Worm (Caenorhabditis elegans) whole organism, L4 larva: ENCODE results near the gene F54A3.6.
"Not testable (repeated sequence)": the region's sequence is repeated elsewhere in the genome, so short reads cannot be mapped to it uniquely, and the experiment has no call there.

Experiments used
- T26A8.4 ChIP-seq: fragments of 200-800 bp; sonication (Bioruptor generic); IDR thresholded peaks from 2 replicates; pipeline ENCODE4 v1.3.6; 2022; ENCODE audit warnings: missing genetic modification characterization, missing compliant biosample characterization
- Y5F2A.4 ChIP-seq: fragments of 200-800 bp; sonication (Bioruptor generic); optimal IDR thresholded peaks from 2 replicates; lab custom pipeline; 2018; ENCODE audit warnings: mild to moderate bottlenecking, missing genetic modification characterization, missing compliant biosample characterization
- Y75B8A.6 ChIP-seq: fragments of 200-800 bp; sonication (Bioruptor generic); IDR thresholded peaks from 2 replicates; pipeline ENCODE4 v1.3.6; 2022; ENCODE audit warnings: missing genetic modification reagents, missing genetic modification characterization, missing compliant biosample characterization
- aha-1 ChIP-seq: fragments of 150-350 bp; peaks from one replicate; lab custom pipeline; 2014; ENCODE audit warnings: missing biosample characterization, missing genetic modification characterization
- ama-1 ChIP-seq: fragments of 150-350 bp; optimal IDR thresholded peaks from 2 replicates; lab custom pipeline; 2014; ENCODE audit warnings: inconsistent platforms, mixed read lengths
- ceh-28 ChIP-seq: fragments of 150-350 bp; optimal IDR thresholded peaks from 2 replicates; lab custom pipeline; 2014; ENCODE audit warnings: missing biosample characterization, missing genetic modification reagents, missing genetic modification characterization
- ceh-32 ChIP-seq: sonication (generic microtip); optimal IDR thresholded peaks from 2 replicates; lab custom pipeline; 2016; ENCODE audit warnings: mild to moderate bottlenecking, missing genetic modification characterization, missing compliant biosample characterization; ENCODE audit not compliant: poor library complexity
- ceh-44 ChIP-seq: fragments of 200-800 bp; sonication (Bioruptor generic); IDR thresholded peaks from 2 replicates; pipeline ENCODE4 v1.3.6; 2022; ENCODE audit warnings: missing genetic modification reagents, missing genetic modification characterization, missing compliant biosample characterization
- ceh-82 ChIP-seq: sonication (generic microtip); optimal IDR thresholded peaks from 2 replicates; lab custom pipeline; 2017; ENCODE audit warnings: missing biosample characterization, missing genetic modification characterization
- ctbp-1 ChIP-seq: fragments of 200-800 bp; sonication (Bioruptor generic); IDR thresholded peaks from 2 replicates; pipeline ENCODE4 v1.3.6; 2022; ENCODE audit warnings: missing genetic modification reagents, missing genetic modification characterization, missing compliant biosample characterization
- daf-19 ChIP-seq: fragments of 200-800 bp; sonication (Bioruptor generic); conservative IDR thresholded peaks from 2 replicates; pipeline ENCODE4 v1.3.6; 2022; ENCODE audit warnings: missing genetic modification characterization, missing compliant biosample characterization
- daf-8 ChIP-seq: fragments of 200-800 bp; sonication (Bioruptor generic); IDR thresholded peaks from 2 replicates; pipeline ENCODE4 v1.3.6; 2022; ENCODE audit warnings: missing genetic modification characterization, missing compliant biosample characterization
- fos-1 ChIP-seq: fragments of 150-350 bp; optimal IDR thresholded peaks from 2 replicates; lab custom pipeline; 2014; ENCODE audit warnings: missing biosample characterization, missing genetic modification characterization
- gei-8 ChIP-seq: fragments of 200-800 bp; sonication (Bioruptor generic); optimal IDR thresholded peaks from 2 replicates; lab custom pipeline; 2018; ENCODE audit warnings: mild to moderate bottlenecking, missing genetic modification characterization, missing compliant biosample characterization
- hif-1 ChIP-seq, 2 experiments: sonication (generic microtip); optimal IDR thresholded peaks; 2 replicates each; lab custom pipeline; 2016 to 2017; ENCODE audit warnings: missing compliant biosample characterization in 2 of 2, missing genetic modification characterization in 2 of 2, missing genetic modification reagents in 2 of 2, missing genotype in 2 of 2, mild to moderate bottlenecking in 1 of 2
- hlh-11 ChIP-seq: fragments of 200-800 bp; sonication (Bioruptor generic); optimal IDR thresholded peaks from 2 replicates; lab custom pipeline; 2018; ENCODE audit warnings: mild to moderate bottlenecking, missing genetic modification characterization, missing compliant biosample characterization
- lin-13 ChIP-seq: fragments of 150-350 bp; optimal IDR thresholded peaks from 2 replicates; lab custom pipeline; 2014; ENCODE audit warnings: missing biosample characterization, missing genetic modification reagents, missing genetic modification characterization
- madf-9 ChIP-seq: fragments of 200-800 bp; sonication (Bioruptor generic); conservative IDR thresholded peaks from 2 replicates; pipeline ENCODE4 v1.3.6; 2022; ENCODE audit warnings: missing genetic modification reagents, missing genetic modification characterization, missing compliant biosample characterization
- mdl-1 ChIP-seq, 2 experiments: fragments of 150-350 bp in 1 of 2; sonication (generic microtip) in 1 of 2; optimal IDR thresholded peaks; 2 replicates each; lab custom pipeline; 2014 to 2017; ENCODE audit warnings: missing biosample characterization in 2 of 2, missing genetic modification characterization in 2 of 2
- mes-2 ChIP-seq: sonication (generic microtip); optimal IDR thresholded peaks from 2 replicates; lab custom pipeline; 2016; ENCODE audit warnings: missing genotype, mild to moderate bottlenecking, missing genetic modification characterization, missing compliant biosample characterization; ENCODE audit not compliant: poor library complexity, severe bottlenecking
- mxl-3 ChIP-seq: fragments of 200-800 bp; sonication (Bioruptor generic); optimal IDR thresholded peaks from 2 replicates; lab custom pipeline; 2018; ENCODE audit warnings: mild to moderate bottlenecking, missing genetic modification characterization, missing compliant biosample characterization
- nhr-237 ChIP-seq: sonication (generic microtip); optimal IDR thresholded peaks from 2 replicates; lab custom pipeline; 2017; ENCODE audit warnings: missing biosample characterization, missing genetic modification characterization
- nhr-25 ChIP-seq: sonication (generic microtip); optimal IDR thresholded peaks from 2 replicates; lab custom pipeline; 2017; ENCODE audit warnings: missing genetic modification characterization, mild to moderate bottlenecking, missing compliant biosample characterization, antibody characterized with exemption, moderate library complexity, borderline replicate concordance; ENCODE audit not compliant: insufficient read depth
- nhr-28 ChIP-seq: fragments of 150-350 bp; optimal IDR thresholded peaks from 2 replicates; lab custom pipeline; 2014; ENCODE audit warnings: missing biosample characterization, missing genetic modification characterization
- nhr-42 ChIP-seq: fragments of 200-800 bp; sonication (Bioruptor generic); IDR thresholded peaks from 2 replicates; pipeline ENCODE4 v1.3.6; 2022; ENCODE audit warnings: missing genetic modification characterization, missing compliant biosample characterization
- nhr-76 ChIP-seq: fragments of 150-350 bp; optimal IDR thresholded peaks from 2 replicates; lab custom pipeline; 2014; ENCODE audit warnings: missing biosample characterization, missing genetic modification characterization
- pha-4 ChIP-seq, 2 experiments: fragments of 150-350 bp in 1 of 2; fragments of 200-800 bp in 1 of 2; sonication (Bioruptor generic) in 1 of 2; IDR thresholded peaks in 1 of 2; optimal IDR thresholded peaks in 1 of 2; 2 replicates each; pipeline versions ENCODE4 v1.3.6 to Lab custom; 2014 to 2022; ENCODE audit warnings: missing genetic modification characterization in 2 of 2, missing genetic modification reagents in 2 of 2, missing biosample characterization in 1 of 2, missing compliant biosample characterization in 1 of 2
- pqm-1 ChIP-seq: sonication (generic microtip); optimal IDR thresholded peaks from 2 replicates; lab custom pipeline; 2017; ENCODE audit warnings: missing biosample characterization, missing genetic modification characterization
- set-16 ChIP-seq: fragments of 200-800 bp; sonication (Bioruptor generic); IDR thresholded peaks from 2 replicates; pipeline ENCODE4 v1.3.6; 2022; ENCODE audit warnings: missing genetic modification reagents, missing genetic modification characterization, missing compliant biosample characterization
- snpc-1.2 ChIP-seq: fragments of 200-800 bp; sonication (Bioruptor generic); IDR thresholded peaks from 2 replicates; pipeline ENCODE4 v1.3.6; 2022; ENCODE audit warnings: missing genetic modification reagents, missing genetic modification characterization, missing compliant biosample characterization
- snpc-4 ChIP-seq: fragments of 150-350 bp; optimal IDR thresholded peaks from 2 replicates; lab custom pipeline; 2014; ENCODE audit warnings: missing biosample characterization, missing genetic modification characterization
- tra-1 ChIP-seq: fragments of 200-800 bp; sonication (Bioruptor generic); IDR thresholded peaks from 2 replicates; pipeline ENCODE4 v1.3.6; 2022; ENCODE audit warnings: missing genetic modification reagents, missing genetic modification characterization, missing compliant biosample characterization
- unc-62 ChIP-seq, 3 experiments: fragments of 150-350 bp in 1 of 3; sonication (generic microtip); optimal IDR thresholded peaks in 2 of 3; peaks in 1 of 3; 1 replicate in 1 of 3; 2 replicates in 2 of 3; lab custom pipeline; 2014 to 2017; ENCODE audit warnings: missing biosample characterization in 3 of 3, missing genetic modification characterization in 3 of 3, missing genetic modification reagents in 3 of 3, missing genotype in 1 of 3
- zfp-2 ChIP-seq: sonication (generic microtip); optimal IDR thresholded peaks from 2 replicates; lab custom pipeline; 2016; ENCODE audit warnings: mild to moderate bottlenecking, missing genetic modification characterization, missing compliant biosample characterization
- zip-11 ChIP-seq: fragments of 200-800 bp; sonication (Bioruptor generic); IDR thresholded peaks from 2 replicates; pipeline ENCODE4 v1.3.6; 2022; ENCODE audit warnings: missing genetic modification characterization, missing compliant biosample characterization
- zip-2 ChIP-seq: fragments of 150-350 bp; optimal IDR thresholded peaks from 2 replicates; lab custom pipeline; 2014; ENCODE audit warnings: missing biosample characterization, missing genetic modification characterization
- ztf-11 ChIP-seq: fragments of 150-350 bp; optimal IDR thresholded peaks from 2 replicates; lab custom pipeline; 2014; ENCODE audit warnings: missing biosample characterization, missing genetic modification characterization

F54A3.6 gene

ce11 chrII:2230368-2230767 lies 1.9 kb downstream of the F54A3.6 start:
- no peak for TF ChIP-seq Y5F2A.4 (GFP tag; lab: Kevin White, UChicago)
- TF ChIP-seq unc-62 (GFP tag; optimal IDR thresholded peaks at IDR 0.05 in 1 of 2; lab: Kevin White, UChicago): peak in 1 of 2 experiments; percentile 7
- TF ChIP-seq unc-62 (tag; optimal IDR thresholded peaks at IDR 0.05; lab: Kevin White, UChicago): no peak
- peak; percentile 92 for TF ChIP-seq aha-1 (tag; lab: Kevin White, UChicago)

ce11 chrII:2225608-2226007 lies 6.7 kb downstream of the F54A3.6 start, which contains the start of gene F54A3.5:
Gene F54A3.5 (minus strand): TSS chrII:2225708.
- TF ChIP-seq nhr-28 (no peak), zfp-2 (tag; lab: Kevin White, UChicago) (no peak), gei-8 (GFP tag; lab: Kevin White, UChicago) (no peak), lin-13 (GFP tag; lab: Kevin White, UChicago) (no peak), zip-11 (no peak), T26A8.4 (no peak), mdl-1 (tag; optimal IDR thresholded peaks at IDR 0.05; lab: Kevin White, UChicago) (no peak), hif-1 (tag; optimal IDR thresholded peaks at IDR 0.05; lab: Kevin White, UChicago) (no peak), nhr-76 (tag; lab: Kevin White, UChicago) (no peak), daf-8 (GFP tag; lab: Robert Waterston, UW) (no peak), madf-9 (no peak), snpc-4 (tag; lab: Kevin White, UChicago) (no peak), nhr-42 (no peak), ceh-44 (no peak), hlh-11 (no peak)

ce11 chrII:2224916-2225315 lies 7.4 kb downstream of the F54A3.6 start:
- TF ChIP-seq unc-62 (GFP tag; optimal IDR thresholded peaks at IDR 0.05 in 1 of 2; lab: Kevin White, UChicago) (peak in 1 of 2 experiments; percentile 27), ceh-28 (tag; lab: Kevin White, UChicago) (peak; percentile 60)
- not testable (repeated sequence) for TF ChIP-seq unc-62 (tag; optimal IDR thresholded peaks at IDR 0.05; lab: Kevin White, UChicago)

ce11 chrII:2223467-2223866 lies 8.8 kb downstream of the F54A3.6 start, which contains the start of gene cbs-2:
Gene cbs-2 (minus strand): TSS chrII:2223567.
- no peak for TF ChIP-seq madf-9
- TF ChIP-seq snpc-1.2 (GFP tag; lab: Robert Waterston, UW): no peak
- TF ChIP-seq zip-2 (tag; lab: Kevin White, UChicago): no peak
- TF ChIP-seq Y75B8A.6 (GFP tag; lab: Robert Waterston, UW): no peak
- no peak for TF ChIP-seq ztf-11
- no peak for TF ChIP-seq fos-1 (tag; lab: Kevin White, UChicago)
- no peak for TF ChIP-seq mxl-3
- TF ChIP-seq ceh-82: no peak
- no peak for TF ChIP-seq ctbp-1 (GFP tag; lab: Robert Waterston, UW)
- TF ChIP-seq ceh-32: no peak
- no peak for TF ChIP-seq gei-8 (GFP tag; lab: Kevin White, UChicago)
- no peak for TF ChIP-seq mes-2 (tag; lab: Kevin White, UChicago)
- no peak for TF ChIP-seq ama-1 (lab: Kevin White, UChicago)
- no peak for TF ChIP-seq daf-19 (GFP tag; lab: Robert Waterston, UW)
- TF ChIP-seq nhr-237 (tag; lab: Kevin White, UChicago): no peak
- TF ChIP-seq lin-13 (GFP tag; lab: Kevin White, UChicago): no peak
- TF ChIP-seq nhr-25 (tag; lab: Kevin White, UChicago): no peak

ce11 chrII:2221196-2221896 lies 10.9 kb downstream of the F54A3.6 start:
- no peak for TF ChIP-seq T26A8.4
- no peak for TF ChIP-seq pha-4 (GFP tag; IDR thresholded peaks at IDR 0.05; lab: Robert Waterston, UW)
- no peak for TF ChIP-seq pha-4 (tag; optimal IDR thresholded peaks at IDR 0.05; lab: Kevin White, UChicago)
- peak; percentile 89 for TF ChIP-seq lin-13 (GFP tag; lab: Kevin White, UChicago)
- no peak for TF ChIP-seq daf-19 (GFP tag; lab: Robert Waterston, UW)
- TF ChIP-seq nhr-28: peak; percentile 93
- TF ChIP-seq pqm-1: no peak
- no peak for TF ChIP-seq tra-1
- peak; percentile 88 for TF ChIP-seq set-16 (GFP tag; lab: Robert Waterston, UW)
